Worm (Caenorhabditis elegans): ENCODE data around the gene aat-7.

Gene aat-7

ce11 chrII:1398396-1398795 is 11.7 kb downstream of the aat-7 start, which contains the start of gene F54D12.2:
Gene F54D12.2 (plus strand): TSS chrII:1398696.
- no peak for TF ChIP-seq tbx-8 (GFP tag; optimal IDR thresholded peaks at IDR 0.05)
- TF ChIP-seq mls-2 (tag; optimal IDR thresholded peaks at IDR 0.05) = no peak
- no peak for TF ChIP-seq nhr-76 (tag; optimal IDR thresholded peaks at IDR 0.05)
- no peak for TF ChIP-seq zip-8 (tag; optimal IDR thresholded peaks at IDR 0.05)

ce11 chrII:1400105-1400504 is 13.4 kb downstream of the aat-7 start, which contains the start of gene F54D12.1:
Gene F54D12.1 (plus strand): TSS chrII:1400405.
- TF ChIP-seq lsy-2 (tag; optimal IDR thresholded peaks at IDR 0.05) (no peak), ham-2 (GFP tag; optimal IDR thresholded peaks at IDR 0.05) (no peak), sptf-1 (tag; optimal IDR thresholded peaks at IDR 0.05) (no peak), cnd-1 (tag; optimal IDR thresholded peaks at IDR 0.05) (no peak), mab-5 (tag; optimal IDR thresholded peaks at IDR 0.05) (no peak), snpc-4 (tag; optimal IDR thresholded peaks at IDR 0.05) (no peak), ceh-43 (GFP tag; optimal IDR thresholded peaks at IDR 0.05) (no peak), M03D4.4 (tag; optimal IDR thresholded peaks at IDR 0.05) (no peak), unc-39 (tag; optimal IDR thresholded peaks at IDR 0.05) (no peak), pha-4 (tag; optimal IDR thresholded peaks at IDR 0.05) (no peak), nhr-12 (tag; optimal IDR thresholded peaks at IDR 0.05) (no peak), drap-1 (GFP tag; optimal IDR thresholded peaks at IDR 0.05) (no peak), mls-2 (tag; optimal IDR thresholded peaks at IDR 0.05) (no peak), tbx-8 (GFP tag; optimal IDR thresholded peaks at IDR 0.05) (no peak)

- no peak for TF ChIP-seq mab-5 (tag; optimal IDR thresholded peaks at IDR 0.05)
- no peak for TF ChIP-seq tbx-8 (GFP tag; optimal IDR thresholded peaks at IDR 0.05)
- TF ChIP-seq lin-32 (GFP tag; optimal IDR thresholded peaks at IDR 0.05) = no peak
- TF ChIP-seq mls-2 (tag; optimal IDR thresholded peaks at IDR 0.05) = no peak
- no peak for TF ChIP-seq ceh-43 (GFP tag; optimal IDR thresholded peaks at IDR 0.05)
- TF ChIP-seq drap-1 (GFP tag; optimal IDR thresholded peaks at IDR 0.05) = no peak
Measured at ce11 chrII:1401474-1401873, 14.8 kb downstream of the aat-7 start, which contains the start of gene Y51H7C.8. Gene Y51H7C.8 (plus strand): TSS chrII:1401774.

ce11 chrII:1402167-1402619 is 15.5 kb downstream of the aat-7 start, which contains the start of gene Y51H7C.7:
Gene Y51H7C.7 (plus strand): TSS chrII:1402569.
- no peak for TF ChIP-seq snpc-4 (tag; optimal IDR thresholded peaks at IDR 0.05)
- TF ChIP-seq mep-1 (tag; optimal IDR thresholded peaks at IDR 0.05) = peak; percentile 50
- peak; percentile 44 for TF ChIP-seq lin-13 (tag; optimal IDR thresholded peaks at IDR 0.05)

ce11 chrII:1403056-1403455 is 16.4 kb downstream of the aat-7 start, which contains the start of the genes Y51H7C.41 and cogc-4:
Gene Y51H7C.41 (plus strand): TSS chrII:1403321.
Gene cogc-4 (plus strand): TSS chrII:1403441.
- TF ChIP-seq pha-4 (tag; optimal IDR thresholded peaks at IDR 0.05) (no peak), lin-32 (GFP tag; optimal IDR thresholded peaks at IDR 0.05) (no peak)

- TF ChIP-seq bed-3 (GFP tag; optimal IDR thresholded peaks at IDR 0.05) (no peak), ceh-83 (GFP tag; optimal IDR thresholded peaks at IDR 0.05) (no peak), blmp-1 (tag; optimal IDR thresholded peaks at IDR 0.05) (no peak), snpc-4 (tag; optimal IDR thresholded peaks at IDR 0.05) (no peak), ceh-39 (tag; optimal IDR thresholded peaks at IDR 0.05) (no peak), nhr-76 (tag; optimal IDR thresholded peaks at IDR 0.05) (no peak), sptf-1 (tag; optimal IDR thresholded peaks at IDR 0.05) (no peak), nhr-28 (tag; optimal IDR thresholded peaks at IDR 0.05) (no peak), ces-1 (GFP tag; optimal IDR thresholded peaks at IDR 0.05) (no peak), cnd-1 (tag; optimal IDR thresholded peaks at IDR 0.05) (no peak), elt-3 (tag; optimal IDR thresholded peaks at IDR 0.05) (no peak), lsy-2 (tag; optimal IDR thresholded peaks at IDR 0.05) (no peak)
Measured at ce11 chrII:1411372-1411771, 24.7 kb downstream of the aat-7 start, which contains the start of gene Y51H7C.9. Gene Y51H7C.9 (minus strand): TSS chrII:1411472.

- TF ChIP-seq ces-1 (GFP tag; optimal IDR thresholded peaks at IDR 0.05) = no peak
- TF ChIP-seq unc-120 (tag; optimal IDR thresholded peaks at IDR 0.05; ENCODE audit: poor library complexity, severe bottlenecking) = no peak
- TF ChIP-seq hlh-1 (tag; optimal IDR thresholded peaks at IDR 0.05) = no peak
- TF ChIP-seq nhr-2 (tag; optimal IDR thresholded peaks at IDR 0.05) = no peak
- TF ChIP-seq cnd-1 (tag; optimal IDR thresholded peaks at IDR 0.05) = no peak
- no peak for TF ChIP-seq drap-1 (GFP tag; optimal IDR thresholded peaks at IDR 0.05)
- no peak for TF ChIP-seq ceh-43 (GFP tag; optimal IDR thresholded peaks at IDR 0.05)
- TF ChIP-seq elt-3 (tag; optimal IDR thresholded peaks at IDR 0.05) = no peak
- no peak for TF ChIP-seq zip-8 (tag; optimal IDR thresholded peaks at IDR 0.05)
- TF ChIP-seq snpc-4 (tag; optimal IDR thresholded peaks at IDR 0.05) = no peak
- no peak for TF ChIP-seq sem-2 (GFP tag; optimal IDR thresholded peaks at IDR 0.05)
- TF ChIP-seq nhr-76 (tag; optimal IDR thresholded peaks at IDR 0.05) = no peak
- TF ChIP-seq bed-3 (GFP tag; optimal IDR thresholded peaks at IDR 0.05) = no peak
- TF ChIP-seq lin-32 (GFP tag; optimal IDR thresholded peaks at IDR 0.05) = no peak
- TF ChIP-seq lin-13 (tag; optimal IDR thresholded peaks at IDR 0.05) = no peak
- no peak for TF ChIP-seq pha-4 (tag; optimal IDR thresholded peaks at IDR 0.05)
- TF ChIP-seq unc-62 (GFP tag; optimal IDR thresholded peaks at IDR 0.05) = no peak
Measured at ce11 chrII:1412359-1412907, 25.8 kb downstream of the aat-7 start, which contains the start of gene alkb-1. Gene alkb-1 (plus strand): TSS chrII:1412409.

Data from whole organism, mixed stage, embryonic.